Worm (Caenorhabditis elegans): Measurements from ENCODE around the gene phf-33.

DNA sequence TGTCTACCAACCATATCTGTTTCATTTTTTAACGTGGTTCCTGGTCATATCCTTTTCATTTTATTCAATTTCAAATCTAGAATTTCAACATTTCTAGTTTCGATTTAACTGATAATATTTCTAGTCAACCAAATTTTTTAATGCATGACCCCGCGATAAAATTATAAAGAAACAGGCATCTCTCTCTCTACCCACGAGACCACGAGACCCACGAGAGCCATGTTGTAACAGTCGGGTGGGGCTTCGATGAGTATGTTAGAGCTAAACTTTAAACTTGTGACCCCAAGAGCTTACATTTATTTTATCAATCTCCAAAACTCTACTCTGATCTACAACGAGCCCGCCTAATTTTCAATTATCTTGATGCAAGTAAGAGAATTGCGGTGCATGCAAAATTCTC lies 39.5 kb upstream of the phf-33 start:
- TF ChIP-seq snpc-4 (GFP tag; optimal IDR thresholded peaks at IDR 0.05) (no peak), snpc-4 (tag; optimal IDR thresholded peaks at IDR 0.05) (no peak), mxl-1 (tag; optimal IDR thresholded peaks at IDR 0.05) (no peak), Y79H2A.3 (GFP tag; conservative IDR thresholded peaks at IDR 0.05) (no peak), ztf-25 (GFP tag; IDR thresholded peaks at IDR 0.05) (no peak), ama-1 (optimal IDR thresholded peaks at IDR 0.05) (no peak), ama-1 (GFP tag; optimal IDR thresholded peaks at IDR 0.05) (no peak), cebp-2 (GFP tag; IDR thresholded peaks at IDR 0.05) (no peak), egl-18 (GFP tag; IDR thresholded peaks at IDR 0.05) (no peak), lin-35 (GFP tag; optimal IDR thresholded peaks at IDR 0.05) (no peak), F57C9.4 (tag; optimal IDR thresholded peaks at IDR 0.05) (no peak), bed-1 (GFP tag; IDR thresholded peaks at IDR 0.05) (no peak), lin-40 (tag; optimal IDR thresholded peaks at IDR 0.05) (no peak)
